Fruit fly (Drosophila melanogaster): Measurements from ENCODE around the gene Hexim.

- TF ChIP-seq usp (GFP tag; optimal IDR thresholded peaks at IDR 0.05) (no peak), psq (optimal IDR thresholded peaks at IDR 0.05) (no peak), Dll (optimal IDR thresholded peaks at IDR 0.05) (no peak), CG8478 (optimal IDR thresholded peaks at IDR 0.05) (no peak)
These were observed 21.0 kb downstream of the Hexim start for dm6 chr3R:14680112-14680665.

All from whole organism.